Fruit fly (Drosophila melanogaster): ENCODE results near the gene CG31717.
A peak's percentile ranks its signal among the peaks of the same experiment; 100 is the strongest.

Gene CG31717

DNA sequence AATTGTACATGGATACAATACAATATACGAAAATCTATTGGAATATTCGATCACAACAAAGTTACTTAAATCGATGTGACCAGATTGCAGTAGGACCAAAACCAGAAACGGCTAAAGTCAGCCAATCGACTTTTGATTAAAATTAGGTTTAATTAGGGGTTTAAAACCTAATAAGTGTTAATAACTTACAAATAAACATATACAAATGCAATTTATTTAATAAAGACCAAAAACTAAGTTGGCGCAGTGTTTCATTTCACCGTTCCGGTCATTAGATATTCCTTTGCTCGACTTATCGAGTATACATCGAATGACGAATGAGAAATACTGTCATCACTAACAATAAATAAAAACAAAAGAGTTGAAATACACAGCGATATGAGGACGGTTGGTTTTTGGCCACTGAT lies at the start of gene CG31717, which contains the start of gene bsk:
Gene CG31717 (plus strand): TSS at position 297 of the 407 bp plus-strand sequence.
Gene bsk (minus strand): TSS at position 61 of the 407 bp plus-strand sequence.
- no peak for TF ChIP-seq ttk (optimal IDR thresholded peaks at IDR 0.05)
- TF ChIP-seq Myc (optimal IDR thresholded peaks at IDR 0.05), result no peak
- TF ChIP-seq h (optimal IDR thresholded peaks at IDR 0.05), result no peak
- TF ChIP-seq insv (optimal IDR thresholded peaks at IDR 0.05), result no peak
- TF ChIP-seq psq (optimal IDR thresholded peaks at IDR 0.05), result no peak
- TF ChIP-seq Sin3A (optimal IDR thresholded peaks at IDR 0.05), result no peak

DNA sequence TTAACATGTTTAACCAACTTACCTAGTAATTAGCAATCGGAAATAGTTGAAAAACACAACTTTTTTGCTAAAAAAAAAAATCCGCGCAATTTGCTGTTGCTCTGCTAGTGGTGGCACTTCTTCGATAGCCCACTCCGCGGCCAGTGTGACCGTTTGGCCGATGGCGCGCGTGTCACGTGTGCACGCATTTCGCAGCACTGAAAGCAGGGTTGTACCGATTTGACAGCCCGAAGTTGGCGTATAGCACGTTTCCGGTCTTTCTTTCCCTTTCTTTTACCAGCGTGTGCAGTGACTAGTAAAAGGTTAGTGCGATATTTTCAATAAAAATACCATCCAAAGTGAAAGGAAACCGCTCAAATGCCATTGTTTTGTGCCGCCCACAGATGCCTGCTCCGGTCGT lies 49.7 kb upstream of the CG31717 start, which contains the start of the genes Ripalpha and RpL7:
Gene Ripalpha (minus strand): TSS at position 128 of the 400 bp plus-strand sequence.
Gene RpL7 (plus strand): TSS at position 158 of the 400 bp plus-strand sequence.
- TF ChIP-seq ttk (optimal IDR thresholded peaks at IDR 0.05) (no peak), psq (optimal IDR thresholded peaks at IDR 0.05) (no peak), Sin3A (optimal IDR thresholded peaks at IDR 0.05) (no peak), h (optimal IDR thresholded peaks at IDR 0.05) (no peak), insv (optimal IDR thresholded peaks at IDR 0.05) (no peak), Myc (optimal IDR thresholded peaks at IDR 0.05) (no peak)

DNA sequence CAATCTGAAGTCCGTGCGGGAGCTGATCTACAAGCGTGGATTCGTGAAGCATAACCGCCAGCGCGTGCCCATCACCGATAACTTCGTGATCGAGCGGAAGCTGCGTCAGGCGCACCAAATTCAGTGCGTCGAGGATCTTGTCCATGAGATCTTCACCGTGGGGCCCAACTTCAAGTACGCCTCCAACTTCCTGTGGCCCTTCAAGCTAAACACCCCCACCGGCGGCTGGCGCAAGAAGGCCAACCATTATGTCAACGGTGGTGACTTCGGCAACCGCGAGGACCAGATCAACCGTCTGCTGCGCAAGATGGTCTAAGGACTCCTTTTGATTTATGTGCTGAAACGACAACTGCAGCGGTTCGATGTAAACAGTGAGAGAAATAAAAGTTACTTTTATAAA lies 48.8 kb upstream of the CG31717 start:
- TF ChIP-seq insv (optimal IDR thresholded peaks at IDR 0.05) (no peak), Sin3A (optimal IDR thresholded peaks at IDR 0.05) (no peak), Myc (optimal IDR thresholded peaks at IDR 0.05) (no peak), h (optimal IDR thresholded peaks at IDR 0.05) (no peak)

DNA sequence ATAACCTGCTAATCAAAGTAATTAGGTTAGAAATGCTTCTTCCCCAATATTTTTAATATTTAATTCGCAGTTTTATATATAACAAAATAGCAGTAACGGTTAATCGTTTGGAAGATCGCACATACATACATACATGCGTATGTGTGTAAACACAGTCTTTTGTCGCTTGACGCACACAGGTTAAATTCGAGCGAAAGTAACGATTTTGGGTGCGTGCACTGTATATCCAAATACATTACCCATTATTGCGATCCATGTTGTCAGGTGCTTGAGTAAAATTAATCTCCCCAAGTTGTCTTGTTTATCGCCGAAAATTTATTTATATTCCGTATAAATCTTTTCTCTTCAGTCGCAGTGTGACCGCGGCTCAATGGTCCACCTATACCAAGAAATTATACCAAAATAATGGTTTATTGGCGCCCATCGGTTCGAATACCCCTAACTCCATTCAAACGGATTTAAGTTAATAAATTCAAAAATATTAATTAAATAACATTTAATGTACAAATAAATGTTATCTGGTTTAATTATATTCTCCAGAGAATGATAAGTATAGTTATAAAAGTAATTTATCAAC lies 46.5 kb upstream of the CG31717 start, which contains the start of gene CG34159:
Gene CG34159 (minus strand): TSS at position 385 of the 577 bp plus-strand sequence.
- TF ChIP-seq psq (optimal IDR thresholded peaks at IDR 0.05) (no peak), Myc (optimal IDR thresholded peaks at IDR 0.05) (no peak), ttk (optimal IDR thresholded peaks at IDR 0.05) (no peak)

DNA sequence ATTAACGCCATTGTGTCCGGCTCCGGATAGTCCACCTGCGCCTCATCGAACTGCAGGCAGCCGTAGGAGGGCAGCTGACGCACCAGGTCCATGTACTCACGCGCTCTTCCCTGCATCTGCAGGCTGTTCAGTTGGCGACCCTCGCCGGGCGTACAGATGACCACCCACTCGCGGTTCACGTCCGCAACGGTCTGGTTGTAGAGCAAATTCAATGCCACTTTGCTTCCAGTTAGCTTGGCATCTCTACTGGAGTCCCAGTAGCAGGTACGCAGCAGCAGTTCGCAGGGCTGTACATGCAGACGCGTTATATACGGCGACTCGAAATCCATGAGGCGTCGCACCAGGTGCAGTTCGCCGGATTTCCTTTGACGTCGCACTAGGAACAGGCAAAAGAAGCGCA lies 44.6 kb upstream of the CG31717 start:
- TF ChIP-seq insv (optimal IDR thresholded peaks at IDR 0.05), result no peak
- TF ChIP-seq h (optimal IDR thresholded peaks at IDR 0.05), result no peak
- TF ChIP-seq ttk (optimal IDR thresholded peaks at IDR 0.05), result peak; percentile 87
- TF ChIP-seq psq (optimal IDR thresholded peaks at IDR 0.05), result no peak
- TF ChIP-seq Myc (optimal IDR thresholded peaks at IDR 0.05), result no peak
- TF ChIP-seq Sin3A (optimal IDR thresholded peaks at IDR 0.05), result no peak

DNA sequence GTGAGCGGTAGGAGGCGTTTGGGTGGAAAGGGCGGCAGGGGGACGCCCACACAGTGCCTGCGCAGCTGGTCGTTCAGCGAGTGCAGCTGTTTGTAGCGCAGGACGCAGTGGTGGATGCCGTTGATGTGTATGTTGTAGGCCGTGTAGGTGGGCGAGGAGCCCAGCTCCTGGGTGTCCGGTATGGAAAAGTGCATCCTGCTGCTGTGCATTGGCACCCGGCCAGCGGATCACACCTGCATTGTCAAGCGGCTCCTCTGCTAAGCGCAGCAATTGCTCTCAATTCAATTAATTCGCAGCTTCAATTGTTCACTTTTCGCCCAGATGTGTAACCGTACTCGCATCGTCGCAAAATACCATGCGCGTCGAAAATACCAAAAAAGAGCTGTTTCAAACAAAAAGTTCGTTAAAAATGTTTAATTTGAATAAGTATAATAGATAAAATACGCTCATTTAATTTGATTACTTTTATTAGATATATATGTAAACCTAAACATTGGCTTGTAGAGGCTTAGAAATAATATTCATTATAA lies 43.8 kb upstream of the CG31717 start, which contains the start of gene Snx17:
Gene Snx17 (minus strand): TSS at position 329 of the 530 bp plus-strand sequence.
- TF ChIP-seq psq (optimal IDR thresholded peaks at IDR 0.05), result no peak
- no peak for TF ChIP-seq Myc (optimal IDR thresholded peaks at IDR 0.05)
- no peak for TF ChIP-seq insv (optimal IDR thresholded peaks at IDR 0.05)
- no peak for TF ChIP-seq ttk (optimal IDR thresholded peaks at IDR 0.05)
- no peak for TF ChIP-seq Sin3A (optimal IDR thresholded peaks at IDR 0.05)
- TF ChIP-seq h (optimal IDR thresholded peaks at IDR 0.05), result no peak

DNA sequence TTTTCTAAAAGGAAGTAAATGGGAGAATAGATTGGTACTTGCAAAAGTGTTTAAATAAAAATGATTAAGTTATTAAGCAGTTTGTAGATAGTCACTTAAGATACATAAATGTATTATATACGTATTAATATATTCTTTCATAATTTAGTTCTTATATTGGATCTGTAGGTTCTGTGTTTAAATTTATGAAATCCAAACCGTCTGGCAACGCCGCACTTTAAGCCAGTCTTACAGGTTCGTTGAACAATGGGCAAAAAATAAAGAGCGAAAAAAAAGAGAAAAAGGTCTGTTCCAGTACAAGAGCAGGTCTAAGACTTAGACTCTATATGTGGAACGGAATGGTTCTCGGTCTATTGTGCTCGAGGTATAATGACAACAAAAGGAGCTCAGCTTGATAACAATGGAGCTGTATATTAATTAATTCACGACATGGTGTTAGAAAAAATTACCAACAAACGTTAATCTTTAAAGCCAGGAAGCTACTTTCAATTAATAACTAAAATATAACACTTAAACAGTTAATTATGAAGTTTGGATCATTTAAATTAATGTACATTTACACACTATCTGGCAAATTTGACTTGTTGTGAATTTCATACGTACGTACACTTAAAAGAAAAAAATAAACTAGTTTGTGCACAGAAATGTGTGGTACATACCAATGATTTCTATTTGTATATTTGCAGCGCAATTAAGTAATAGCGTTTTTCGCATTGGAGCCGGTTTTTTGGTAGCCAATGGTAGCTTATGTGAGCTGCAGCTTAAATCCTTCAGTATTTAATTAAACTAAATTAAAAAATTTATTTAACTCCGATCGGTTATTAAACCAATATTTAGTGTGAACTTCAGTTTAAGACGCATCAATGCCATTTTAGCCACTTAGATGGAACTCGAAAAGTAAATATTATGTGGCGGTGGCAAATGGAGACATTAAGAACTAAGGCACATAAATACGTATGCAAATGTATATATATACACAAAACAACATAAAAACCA lies 41.4 kb upstream of the CG31717 start, which contains the start of gene CG5731:
Gene CG5731 (minus strand): TSS at position 946 of the 996 bp plus-strand sequence.
- TF ChIP-seq Myc (optimal IDR thresholded peaks at IDR 0.05) (no peak), insv (optimal IDR thresholded peaks at IDR 0.05) (no peak), ttk (optimal IDR thresholded peaks at IDR 0.05) (no peak), psq (optimal IDR thresholded peaks at IDR 0.05) (no peak), Sin3A (optimal IDR thresholded peaks at IDR 0.05) (no peak), h (optimal IDR thresholded peaks at IDR 0.05) (no peak)

DNA sequence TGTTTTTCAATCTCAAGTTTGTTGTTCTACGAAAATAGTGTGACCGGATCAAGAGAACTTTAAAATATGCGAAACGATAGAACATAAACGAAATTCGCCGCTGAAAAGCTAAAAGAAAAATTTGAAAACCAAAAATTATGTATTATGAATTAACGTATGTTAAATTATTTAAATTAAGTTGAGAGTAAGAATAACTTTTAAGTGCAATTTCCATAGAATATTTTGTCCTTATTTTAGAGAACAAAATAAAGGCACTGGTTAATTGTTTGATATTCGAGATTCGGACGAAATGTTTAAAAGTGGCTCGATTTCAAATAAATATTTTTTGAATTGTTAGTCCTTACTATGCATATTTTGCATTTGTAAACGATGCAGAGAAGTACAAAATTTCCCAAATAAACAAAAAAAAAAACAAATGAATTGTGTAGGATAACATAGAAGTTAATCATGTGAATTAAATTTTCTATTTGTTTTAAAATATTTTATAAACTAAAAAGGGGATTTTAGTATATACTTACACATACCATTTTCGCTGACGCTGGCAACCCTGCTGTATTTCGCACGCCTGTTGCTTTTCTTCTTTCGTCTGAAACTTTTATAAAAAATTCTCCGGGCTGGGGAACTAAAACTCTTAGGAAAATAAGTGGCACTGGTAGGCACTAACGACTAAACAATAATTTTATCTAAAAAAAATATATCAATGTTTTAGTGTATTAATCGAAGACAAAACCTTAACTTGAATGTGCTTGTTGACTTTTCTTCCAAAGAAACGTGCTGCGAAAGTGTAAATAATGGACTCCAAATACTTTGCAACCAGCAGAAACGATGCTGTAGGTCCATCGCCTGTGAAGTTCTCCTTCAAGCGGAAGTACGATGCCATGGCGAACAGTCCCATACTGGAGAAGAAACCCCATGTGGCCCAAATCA lies 39.6 kb upstream of the CG31717 start, which contains the start of the genes CG5727 and ath:
Gene CG5727 (minus strand): TSS at position 51 of the 927 bp plus-strand sequence.
Gene ath (plus strand): TSS at position 513 of the 927 bp plus-strand sequence.
- TF ChIP-seq h (optimal IDR thresholded peaks at IDR 0.05) (no peak), Myc (optimal IDR thresholded peaks at IDR 0.05) (no peak), Sin3A (optimal IDR thresholded peaks at IDR 0.05) (no peak)

DNA sequence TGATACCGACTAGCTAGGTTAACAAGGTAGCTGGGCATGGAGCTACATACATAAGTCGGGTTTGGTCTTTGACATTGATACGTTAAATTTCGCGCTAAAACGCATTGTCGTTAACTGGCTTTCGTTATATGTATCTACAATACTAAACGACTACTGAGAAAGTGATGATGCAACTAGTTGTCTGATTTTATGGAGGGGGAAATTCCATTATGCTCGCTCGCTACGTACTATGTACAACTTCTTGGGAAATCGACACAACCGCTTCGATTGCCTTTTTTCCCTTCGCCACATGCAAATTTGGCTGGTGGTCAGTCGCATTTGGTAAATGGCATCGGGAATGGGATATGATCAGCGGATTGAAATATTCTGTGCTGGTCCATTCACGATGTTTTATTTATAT lies 30.5 kb upstream of the CG31717 start:
- TF ChIP-seq h (optimal IDR thresholded peaks at IDR 0.05) (no peak), Sin3A (optimal IDR thresholded peaks at IDR 0.05) (no peak), insv (optimal IDR thresholded peaks at IDR 0.05) (no peak), Myc (optimal IDR thresholded peaks at IDR 0.05) (no peak)

DNA sequence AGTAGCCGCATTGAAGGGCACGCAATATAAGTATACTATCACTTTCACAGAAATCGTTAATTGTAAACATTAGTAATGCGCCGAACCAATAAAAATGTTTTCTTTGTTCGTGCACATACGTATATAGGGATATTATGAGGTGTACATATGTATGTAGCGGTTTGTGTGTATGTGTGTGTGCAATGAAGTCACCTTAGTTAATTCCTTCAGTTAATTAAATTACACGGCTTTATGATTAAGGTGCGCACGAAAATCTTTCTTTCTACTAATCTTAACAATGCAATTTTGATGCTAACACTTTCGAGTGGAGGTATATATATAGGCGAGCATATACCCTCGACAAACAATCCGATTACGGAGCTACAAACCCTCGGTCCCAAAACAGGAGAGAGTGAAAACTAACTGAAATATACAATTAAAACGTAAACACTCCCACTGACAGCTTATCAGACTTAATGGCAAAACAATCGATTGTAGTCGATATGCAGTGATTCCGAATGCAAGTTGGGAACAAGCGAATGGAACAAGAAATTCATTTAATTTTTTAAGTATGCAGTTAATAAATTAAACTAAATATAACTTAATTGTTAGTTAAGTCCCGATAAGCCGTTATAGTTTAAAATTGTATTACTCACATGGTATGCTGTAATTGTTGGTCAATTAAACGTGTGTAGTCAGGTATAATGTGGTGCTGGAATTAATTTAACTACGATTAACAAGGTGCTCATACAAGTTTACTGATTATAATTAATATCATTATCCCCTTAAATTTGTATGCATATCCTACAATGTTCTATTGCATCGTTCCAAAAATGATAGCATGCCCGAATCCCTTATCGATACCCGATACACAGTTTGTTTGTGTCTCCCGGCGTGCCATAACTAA lies 29.8 kb upstream of the CG31717 start, which contains the start of the genes Npc1a and Prosalpha6:
Gene Npc1a (minus strand): TSS at position 716 of the 886 bp plus-strand sequence.
Gene Prosalpha6 (plus strand): TSS at position 851 of the 886 bp plus-strand sequence.
- TF ChIP-seq Myc (optimal IDR thresholded peaks at IDR 0.05) (no peak), insv (optimal IDR thresholded peaks at IDR 0.05) (no peak), h (optimal IDR thresholded peaks at IDR 0.05) (no peak), psq (optimal IDR thresholded peaks at IDR 0.05) (no peak), Sin3A (optimal IDR thresholded peaks at IDR 0.05) (no peak), ttk (optimal IDR thresholded peaks at IDR 0.05) (no peak)
